Fruit fly (Drosophila melanogaster) whole organism, embryonic: ENCODE data around the gene Mst89B.

Experiments
- Ada2b ChIP-seq: fragments of 200-800 bp; sonication (Bioruptor generic); IDR thresholded peaks from 2 replicates; pipeline ENCODE4 v1.3.6; 2022; ENCODE audit warnings: missing biosample characterization, missing genetic modification characterization
- Asciz ChIP-seq: fragments of 200-800 bp; sonication (Bioruptor generic); optimal IDR thresholded peaks from 2 replicates; lab custom pipeline; 2017; ENCODE audit warnings: missing biosample characterization, mild to moderate bottlenecking, missing genetic modification characterization, missing genetic modification reagents
- Atf3 ChIP-seq: fragments of 200-800 bp; sonication (Bioruptor generic); optimal IDR thresholded peaks from 3 replicates; lab custom pipeline; 2016; ENCODE audit warnings: missing biosample characterization, missing genetic modification characterization
- B-H2 ChIP-seq: fragments of 200-800 bp; sonication (Bioruptor generic); optimal IDR thresholded peaks from 2 replicates; lab custom pipeline; 2018; ENCODE audit warnings: missing biosample characterization, mild to moderate bottlenecking, missing genetic modification characterization
- Bgb ChIP-seq: fragments of 200-800 bp; sonication (Bioruptor generic); IDR thresholded peaks from 2 replicates; pipeline ENCODE4 v1.3.6; 2022; ENCODE audit warnings: missing biosample characterization, missing genetic modification characterization; ENCODE audit not compliant: partially characterized antibody
- CG10267 ChIP-seq: fragments of 200-800 bp; sonication (Bioruptor generic); optimal IDR thresholded peaks from 2 replicates; lab custom pipeline; 2018; ENCODE audit warnings: missing biosample characterization, mild to moderate bottlenecking, missing genetic modification characterization, moderate library complexity
- CG10979 ChIP-seq: fragments of 200-800 bp; sonication (Bioruptor generic); optimal IDR thresholded peaks from 2 replicates; lab custom pipeline; 2018; ENCODE audit warnings: missing biosample characterization, mild to moderate bottlenecking, missing genetic modification characterization, moderate library complexity
- CG12659 ChIP-seq: fragments of 200-800 bp; sonication (Bioruptor generic); optimal IDR thresholded peaks from 3 replicates; lab custom pipeline; 2017; ENCODE audit warnings: mild to moderate bottlenecking, missing biosample characterization, missing genetic modification reagents, missing genetic modification characterization
- CG12744 ChIP-seq: fragments of 200-800 bp; sonication (Bioruptor generic); optimal IDR thresholded peaks from 2 replicates; lab custom pipeline; 2016; ENCODE audit warnings: missing biosample characterization, missing genetic modification characterization
- CG13775 ChIP-seq: fragments of 200-800 bp; sonication (Bioruptor generic); optimal IDR thresholded peaks from 3 replicates; lab custom pipeline; 2017; ENCODE audit warnings: missing biosample characterization, mild to moderate bottlenecking, missing genetic modification characterization
- CG14050 ChIP-seq: fragments of 200-800 bp; sonication (Bioruptor generic); IDR thresholded peaks from 3 replicates; pipeline ENCODE4 v1.3.6; 2022; ENCODE audit warnings: missing biosample characterization, missing genetic modification characterization
- CG1529 ChIP-seq: fragments of 200-800 bp; sonication (Bioruptor generic); optimal IDR thresholded peaks from 3 replicates; lab custom pipeline; 2018; ENCODE audit warnings: missing biosample characterization, missing genetic modification characterization
- CG18476 ChIP-seq: fragments of 200-800 bp; sonication (Bioruptor generic); optimal IDR thresholded peaks from 2 replicates; lab custom pipeline; 2016; ENCODE audit warnings: missing biosample characterization, mild to moderate bottlenecking, missing genetic modification characterization
- CG2199 ChIP-seq: fragments of 200-800 bp; sonication (Bioruptor generic); IDR thresholded peaks from 3 replicates; pipeline ENCODE4 v1.3.6; 2022; ENCODE audit warnings: missing biosample characterization, missing genetic modification characterization
- CG30403 ChIP-seq: fragments of 200-800 bp; sonication (Bioruptor generic); optimal IDR thresholded peaks from 3 replicates; lab custom pipeline; 2016; ENCODE audit warnings: missing biosample characterization, missing genetic modification characterization
- CG3163 ChIP-seq: fragments of 200-800 bp; sonication (Bioruptor generic); optimal IDR thresholded peaks from 3 replicates; lab custom pipeline; 2016; ENCODE audit warnings: missing biosample characterization, missing genetic modification characterization
- CG33213 ChIP-seq: fragments of 200-800 bp; sonication (Bioruptor generic); optimal IDR thresholded peaks from 3 replicates; lab custom pipeline; 2016; ENCODE audit warnings: missing biosample characterization, missing genetic modification characterization
- CG33557 ChIP-seq: fragments of 200-800 bp; sonication (Bioruptor generic); optimal IDR thresholded peaks from 2 replicates; lab custom pipeline; 2019; ENCODE audit warnings: missing biosample characterization, mild to moderate bottlenecking, missing genetic modification characterization, moderate library complexity
- CG4328 ChIP-seq: fragments of 200-800 bp; sonication (Bioruptor generic); optimal IDR thresholded peaks from 3 replicates; lab custom pipeline; 2017; ENCODE audit warnings: missing biosample characterization, missing genetic modification reagents, missing genetic modification characterization
- CG7372 ChIP-seq: fragments of 200-800 bp; sonication (Bioruptor generic); IDR thresholded peaks from 2 replicates; pipeline ENCODE4 v1.3.6; 2022; ENCODE audit warnings: missing biosample characterization, missing genetic modification characterization
- CG7963 ChIP-seq: fragments of 200-800 bp; sonication (Bioruptor generic); IDR thresholded peaks from 3 replicates; pipeline ENCODE4 v1.3.6; 2022; ENCODE audit warnings: missing biosample characterization, missing genetic modification characterization; ENCODE audit not compliant: partially characterized antibody
- CG9215 ChIP-seq: fragments of 200-800 bp; sonication (Bioruptor generic); IDR thresholded peaks from 2 replicates; pipeline ENCODE4 v1.3.6; 2022; ENCODE audit warnings: missing biosample characterization, missing genetic modification characterization
- Deaf1 ChIP-seq: fragments of 200-800 bp; optimal IDR thresholded peaks from 3 replicates; lab custom pipeline; 2019; ENCODE audit warnings: missing biosample characterization, mild to moderate bottlenecking, missing genetic modification characterization, moderate library complexity
- Dfd ChIP-seq, 2 experiments: fragments of >200 bp; optimal IDR thresholded peaks; 2 replicates each; lab custom pipeline; 2017; ENCODE audit warnings: missing biosample characterization in 2 of 2, missing genetic modification characterization in 2 of 2
- Dip2 ChIP-seq: fragments of 200-800 bp; sonication (Bioruptor generic); IDR thresholded peaks from 2 replicates; pipeline ENCODE4 v1.3.6; 2022; ENCODE audit warnings: missing biosample characterization, missing genetic modification characterization
- Dref ChIP-seq: fragments of 200-800 bp; sonication (Bioruptor generic); IDR thresholded peaks from 2 replicates; pipeline ENCODE4 v1.3.6; 2022; ENCODE audit warnings: missing biosample characterization, missing genetic modification characterization
- H2.0 ChIP-seq: fragments of 200-800 bp; sonication (Bioruptor generic); IDR thresholded peaks from 2 replicates; pipeline ENCODE4 v1.3.6; 2022; ENCODE audit warnings: missing biosample characterization, missing genetic modification characterization
- Oli ChIP-seq: fragments of 200-800 bp; sonication (Bioruptor generic); optimal IDR thresholded peaks from 2 replicates; lab custom pipeline; 2018; ENCODE audit warnings: missing biosample characterization, mild to moderate bottlenecking, missing genetic modification characterization, moderate library complexity
- Tbp ChIP-seq: fragments of >200 bp; optimal IDR thresholded peaks from 2 replicates; lab custom pipeline; 2018; ENCODE audit warnings: missing biosample characterization, missing genetic modification characterization
- al ChIP-seq: fragments of 200-800 bp; sonication (Bioruptor generic); IDR thresholded peaks from 2 replicates; pipeline ENCODE4 v1.3.6; 2022; ENCODE audit warnings: missing biosample characterization, missing genetic modification characterization
- amos ChIP-seq: fragments of 200-800 bp; sonication (Bioruptor generic); IDR thresholded peaks from 2 replicates; pipeline ENCODE4 v1.3.6; 2022; ENCODE audit warnings: missing biosample characterization, missing genetic modification characterization; ENCODE audit not compliant: partially characterized antibody
- aop ChIP-seq: fragments of 200-800 bp; sonication (Bioruptor generic); IDR thresholded peaks from 2 replicates; pipeline ENCODE4 v1.3.6; 2022; ENCODE audit warnings: missing biosample characterization, missing genetic modification characterization
- ase ChIP-seq: fragments of 200-800 bp; sonication (Bioruptor generic); IDR thresholded peaks from 3 replicates; pipeline ENCODE4 v1.3.6; 2022; ENCODE audit warnings: missing biosample characterization, missing genetic modification characterization
- bab2 ChIP-seq: fragments of 200-800 bp; sonication (Bioruptor generic); optimal IDR thresholded peaks from 2 replicates; lab custom pipeline; 2016; ENCODE audit warnings: missing biosample characterization, missing genetic modification characterization
- cg ChIP-seq: fragments of 200-800 bp; sonication (Bioruptor generic); optimal IDR thresholded peaks from 3 replicates; lab custom pipeline; 2019; ENCODE audit warnings: missing biosample characterization, mild to moderate bottlenecking, missing genetic modification characterization, moderate library complexity
- crp ChIP-seq, 2 experiments: fragments of 200-800 bp; sonication (Bioruptor generic); optimal IDR thresholded peaks; 2 replicates in 1 of 2; 3 replicates in 1 of 2; lab custom pipeline; 2017; ENCODE audit warnings: missing biosample characterization in 2 of 2, missing genetic modification characterization in 2 of 2, mild to moderate bottlenecking in 1 of 2, moderate library complexity in 1 of 2
- dimm ChIP-seq: fragments of 200-800 bp; sonication (Bioruptor generic); IDR thresholded peaks from 2 replicates; pipeline ENCODE4 v1.3.6; 2022; ENCODE audit warnings: missing biosample characterization, missing genetic modification characterization
- fd3F ChIP-seq: fragments of 200-800 bp; sonication (Bioruptor generic); optimal IDR thresholded peaks from 2 replicates; lab custom pipeline; 2018; ENCODE audit warnings: missing biosample characterization, mild to moderate bottlenecking, missing genetic modification characterization, moderate library complexity
- hb ChIP-seq: fragments of 200-800 bp; sonication (Bioruptor generic); IDR thresholded peaks from 3 replicates; pipeline ENCODE4 v1.3.6; 2022; ENCODE audit warnings: missing biosample characterization, missing genetic modification characterization; ENCODE audit not compliant: partially characterized antibody
- jumu ChIP-seq: fragments of 200-800 bp; sonication (Bioruptor generic); optimal IDR thresholded peaks from 3 replicates; lab custom pipeline; 2016; ENCODE audit warnings: missing biosample characterization, missing genetic modification characterization
- mirr ChIP-seq: fragments of 200-800 bp; sonication (Bioruptor generic); optimal IDR thresholded peaks from 3 replicates; lab custom pipeline; 2018; ENCODE audit warnings: missing biosample characterization, mild to moderate bottlenecking, missing genetic modification characterization
- mld ChIP-seq: fragments of 200-800 bp; sonication (Bioruptor generic); IDR thresholded peaks from 3 replicates; pipeline ENCODE4 v1.3.6; 2022; ENCODE audit warnings: missing biosample characterization, missing genetic modification characterization; ENCODE audit not compliant: partially characterized antibody
- oc ChIP-seq: fragments of 200-800 bp; sonication (Bioruptor generic); optimal IDR thresholded peaks from 2 replicates; lab custom pipeline; 2018; ENCODE audit warnings: missing biosample characterization, mild to moderate bottlenecking, missing genetic modification characterization, moderate library complexity
- sima ChIP-seq: fragments of 200-800 bp; sonication (Bioruptor generic); optimal IDR thresholded peaks from 2 replicates; lab custom pipeline; 2016; ENCODE audit warnings: missing biosample characterization, missing genetic modification characterization
- sqz ChIP-seq: fragments of 200-800 bp; sonication (Bioruptor generic); optimal IDR thresholded peaks from 3 replicates; lab custom pipeline; 2018; ENCODE audit warnings: missing biosample characterization, mild to moderate bottlenecking, missing genetic modification characterization
- stc ChIP-seq: fragments of 200-800 bp; sonication (Bioruptor generic); IDR thresholded peaks from 2 replicates; pipeline ENCODE4 v1.3.6; 2022; ENCODE audit warnings: missing biosample characterization, missing genetic modification characterization
- tna ChIP-seq: fragments of 200-800 bp; sonication (Bioruptor generic); IDR thresholded peaks from 2 replicates; pipeline ENCODE4 v1.3.6; 2022; ENCODE audit warnings: missing biosample characterization, missing genetic modification characterization; ENCODE audit not compliant: partially characterized antibody
- unc-4 ChIP-seq: fragments of 200-800 bp; sonication (Bioruptor generic); IDR thresholded peaks from 2 replicates; pipeline ENCODE4 v1.3.6; 2022; ENCODE audit warnings: missing biosample characterization, missing genetic modification characterization; ENCODE audit not compliant: partially characterized antibody
- zfh2 ChIP-seq: fragments of 200-800 bp; sonication (Bioruptor generic); optimal IDR thresholded peaks from 2 replicates; lab custom pipeline; 2016; ENCODE audit warnings: missing biosample characterization, missing genetic modification characterization

The Mst89B gene

dm6 chr3R:16231385-16232307, 35.2 kb upstream of the Mst89B start (continued):
- TF ChIP-seq tna (GFP tag; lab: Robert Waterston, UW) (no peak), bab2 (GFP tag; lab: Kevin White, UChicago) (peak; percentile 72), Dref (GFP tag; lab: Robert Waterston, UW) (no peak), mld (GFP tag; lab: Robert Waterston, UW) (no peak), unc-4 (GFP tag; lab: Robert Waterston, UW) (no peak), stc (GFP tag; lab: Robert Waterston, UW) (no peak), hb (no peak), sima (GFP tag; lab: Kevin White, UChicago) (peak; percentile 64), CG33213 (GFP tag; lab: Kevin White, UChicago) (peak; percentile 34), CG10979 (peak; percentile 76), mirr (GFP tag; lab: Kevin White, UChicago) (peak; percentile 20), aop (no peak), Ada2b (GFP tag; lab: Robert Waterston, UW) (no peak), CG7372 (GFP tag; lab: Robert Waterston, UW) (no peak), CG7963 (GFP tag; lab: Robert Waterston, UW) (no peak), sqz (GFP tag; lab: Kevin White, UChicago) (peak; percentile 32), Asciz (GFP tag; lab: Kevin White, UChicago) (peak; percentile 69), Atf3 (GFP tag; lab: Kevin White, UChicago) (peak; percentile 70), crp (GFP tag; optimal IDR thresholded peaks at IDR 0.05; lab: Kevin White, UChicago) (peak in 1 of 2 experiments; percentile 17), CG4328 (GFP tag; lab: Kevin White, UChicago) (peak; percentile 38), al (GFP tag; lab: Robert Waterston, UW) (no peak), Bgb (GFP tag; lab: Robert Waterston, UW) (no peak), CG10267 (tag; lab: Kevin White, UChicago) (peak; percentile 64), ase (GFP tag; lab: Robert Waterston, UW) (no peak), CG12744 (GFP tag; lab: Kevin White, UChicago) (peak; percentile 33), CG18476 (GFP tag; lab: Kevin White, UChicago) (peak; percentile 62), CG3163 (GFP tag; lab: Kevin White, UChicago) (peak; percentile 50), CG30403 (GFP tag; lab: Kevin White, UChicago) (peak; percentile 77), Dip2 (no peak), amos (GFP tag; lab: Robert Waterston, UW) (no peak), CG12659 (GFP tag; lab: Kevin White, UChicago) (peak; percentile 76), CG13775 (GFP tag; lab: Kevin White, UChicago) (peak; percentile 63), H2.0 (GFP tag; lab: Robert Waterston, UW) (no peak), zfh2 (peak; percentile 57), CG14050 (GFP tag; lab: Robert Waterston, UW) (no peak), dimm (GFP tag; lab: Robert Waterston, UW) (no peak), jumu (GFP tag; lab: Kevin White, UChicago) (peak; percentile 73), fd3F (GFP tag; lab: Kevin White, UChicago) (peak; percentile 66), Oli (tag; lab: Kevin White, UChicago) (peak; percentile 88), oc (tag; lab: Kevin White, UChicago) (no peak), Dfd (GFP tag; optimal IDR thresholded peaks at IDR 0.05; lab: Kevin White, UChicago) (no peak), CG2199 (GFP tag; lab: Robert Waterston, UW) (no peak), CG9215 (GFP tag; lab: Robert Waterston, UW) (no peak), Tbp (GFP tag; lab: Kevin White, UChicago) (no peak), B-H2 (GFP tag; lab: Kevin White, UChicago) (no peak), Deaf1 (peak; percentile 56), CG33557 (GFP tag; lab: Kevin White, UChicago) (peak; percentile 48), cg (GFP tag; lab: Kevin White, UChicago) (peak; percentile 77), CG1529 (GFP tag; lab: Kevin White, UChicago) (peak; percentile 70)
